Fruit fly (Drosophila melanogaster) Kc167 (cell line): Measurements from ENCODE around the gene Osi3.

ENCODE experiments used
- Myc ChIP-seq: fragments of >200 bp; optimal IDR thresholded peaks from 2 replicates; lab custom pipeline; 2017; ENCODE audit warnings: missing external identifiers
- ttk ChIP-seq: sonication (Bioruptor generic); optimal IDR thresholded peaks from 2 replicates; lab custom pipeline; 2017; ENCODE audit warnings: missing external identifiers

DNA sequence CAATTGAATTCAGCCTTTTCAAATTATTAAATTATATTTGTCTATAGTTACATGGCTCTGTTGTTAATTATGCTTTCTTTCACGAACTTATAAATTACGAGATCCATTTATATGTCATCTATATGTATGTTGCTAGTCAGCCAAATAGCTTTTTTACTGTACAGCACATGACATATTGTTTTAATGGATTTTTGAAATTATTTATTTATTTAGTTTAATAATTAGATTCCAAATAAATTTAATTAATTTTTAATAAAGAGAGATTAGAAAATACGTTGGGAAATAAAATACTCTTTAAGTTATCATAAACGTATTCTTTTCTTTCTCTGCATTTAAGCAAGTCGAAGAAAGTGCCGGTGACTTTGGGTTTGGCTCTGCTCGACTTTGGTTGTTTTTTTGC, 25.7 kb downstream of the Osi3 start:
- TF ChIP-seq ttk (lab: Kevin White, UChicago) (no peak), Myc (lab: Kevin White, UChicago) (no peak)
